Fruit fly (Drosophila melanogaster): ENCODE data around the gene ClpP.

Gene ClpP

DNA sequence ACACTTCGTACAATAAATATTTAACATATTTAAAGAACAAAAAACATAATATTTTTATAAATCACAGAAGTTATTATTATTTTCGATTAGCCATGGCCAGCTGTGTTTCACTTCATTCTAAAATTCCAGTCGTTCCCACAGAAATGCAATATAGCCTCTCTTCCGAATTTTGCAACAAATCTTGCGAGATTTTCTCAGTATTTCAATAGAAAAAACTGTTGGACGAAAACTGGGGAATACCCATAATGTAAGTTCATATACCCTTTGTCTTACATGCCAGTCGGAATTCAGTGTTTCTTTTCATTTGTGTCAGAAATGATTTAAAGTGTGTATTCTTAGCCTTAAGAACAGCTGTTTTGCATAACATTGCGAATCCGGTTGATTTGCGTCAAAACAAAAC lies at the start of gene ClpP, which contains the start of gene CtsL4:
Gene ClpP (plus strand): TSS at position 288 of the 400 bp plus-strand sequence.
Gene CtsL4 (minus strand): TSS at position 90 of the 400 bp plus-strand sequence.
- peak; percentile 72 for TF ChIP-seq tj (GFP tag; optimal IDR thresholded peaks at IDR 0.05)
- no peak for TF ChIP-seq Clk (GFP tag; optimal IDR thresholded peaks at IDR 0.05)
- TF ChIP-seq Mnt (GFP tag; optimal IDR thresholded peaks at IDR 0.05), result no peak
- TF ChIP-seq CG7045 (GFP tag; optimal IDR thresholded peaks at IDR 0.05), result no peak
- TF ChIP-seq Hr96 (GFP tag; optimal IDR thresholded peaks at IDR 0.05), result no peak
- TF ChIP-seq ovo (GFP tag; optimal IDR thresholded peaks at IDR 0.05), result no peak
- no peak for TF ChIP-seq cnc (optimal IDR thresholded peaks at IDR 0.05)
- TF ChIP-seq CG14711 (tag; optimal IDR thresholded peaks at IDR 0.05), result no peak
- peak; percentile 35 for TF ChIP-seq CG11617 (GFP tag; optimal IDR thresholded peaks at IDR 0.05)
- TF ChIP-seq pad (GFP tag; optimal IDR thresholded peaks at IDR 0.05), result no peak
- no peak for TF ChIP-seq CG5204 (GFP tag; optimal IDR thresholded peaks at IDR 0.05)
- TF ChIP-seq CG7101 (tag; optimal IDR thresholded peaks at IDR 0.05), result peak; percentile 36
- no peak for TF ChIP-seq CG33017 (tag; optimal IDR thresholded peaks at IDR 0.05)
- TF ChIP-seq CG1620 (GFP tag; optimal IDR thresholded peaks at IDR 0.05), result peak; percentile 6
- no peak for TF ChIP-seq kay (GFP tag; ENCODE audit: borderline replicate concordance)
- no peak for TF ChIP-seq Crg-1 (GFP tag; optimal IDR thresholded peaks at IDR 0.05)
- no peak for TF ChIP-seq cic (GFP tag; optimal IDR thresholded peaks at IDR 0.05)
- no peak for TF ChIP-seq toe (GFP tag; optimal IDR thresholded peaks at IDR 0.05)
- no peak for TF ChIP-seq bab1 (GFP tag; optimal IDR thresholded peaks at IDR 0.05)
- no peak for TF ChIP-seq CG12768 (GFP tag; optimal IDR thresholded peaks at IDR 0.05)

DNA sequence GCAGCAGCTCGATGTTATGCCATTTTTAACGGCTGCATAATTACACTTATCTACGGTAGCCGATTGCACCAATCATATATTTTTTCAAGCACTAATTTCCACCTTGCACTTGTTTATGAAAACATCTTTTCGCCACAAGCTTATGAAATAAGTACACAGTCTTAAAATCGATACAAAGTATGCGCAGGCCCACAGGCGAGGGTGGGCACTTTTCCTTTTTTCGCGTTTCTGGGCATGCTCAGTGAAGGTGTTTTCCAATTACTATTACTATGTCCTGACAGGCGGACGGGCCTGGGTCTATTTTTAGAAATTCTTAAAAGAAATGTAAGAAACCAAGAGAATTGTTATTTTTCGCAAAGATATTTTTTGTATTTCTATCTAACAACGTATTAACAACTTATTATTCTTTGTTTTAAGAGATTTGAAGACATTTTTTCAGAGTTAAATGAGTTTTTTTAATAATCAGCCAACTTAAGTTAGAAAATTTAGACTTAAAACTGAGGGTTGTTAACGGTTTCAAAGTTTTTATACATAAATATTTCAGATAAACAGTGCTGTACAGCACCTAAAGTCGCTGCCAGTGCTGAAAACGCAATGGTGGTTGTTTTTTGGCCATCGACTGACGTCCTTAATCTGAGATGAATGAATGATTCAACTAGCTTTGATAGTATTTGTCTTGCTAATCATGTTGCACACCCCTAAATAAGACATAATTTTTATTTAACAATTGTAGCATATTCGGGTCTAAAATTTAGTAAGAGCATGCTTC lies 45.8 kb upstream of the ClpP start, which contains the start of gene Cdk5alpha:
Gene Cdk5alpha (minus strand): TSS at position 343 of the 769 bp plus-strand sequence.
- TF ChIP-seq cnc (optimal IDR thresholded peaks at IDR 0.05), result no peak
- no peak for TF ChIP-seq pad (GFP tag; optimal IDR thresholded peaks at IDR 0.05)
- no peak for TF ChIP-seq ovo (GFP tag; optimal IDR thresholded peaks at IDR 0.05)
- no peak for TF ChIP-seq kay (GFP tag; ENCODE audit: borderline replicate concordance)
- peak; percentile 3 for TF ChIP-seq cic (GFP tag; optimal IDR thresholded peaks at IDR 0.05)
- no peak for TF ChIP-seq toe (GFP tag; optimal IDR thresholded peaks at IDR 0.05)
- TF ChIP-seq CG33017 (tag; optimal IDR thresholded peaks at IDR 0.05), result no peak

DNA sequence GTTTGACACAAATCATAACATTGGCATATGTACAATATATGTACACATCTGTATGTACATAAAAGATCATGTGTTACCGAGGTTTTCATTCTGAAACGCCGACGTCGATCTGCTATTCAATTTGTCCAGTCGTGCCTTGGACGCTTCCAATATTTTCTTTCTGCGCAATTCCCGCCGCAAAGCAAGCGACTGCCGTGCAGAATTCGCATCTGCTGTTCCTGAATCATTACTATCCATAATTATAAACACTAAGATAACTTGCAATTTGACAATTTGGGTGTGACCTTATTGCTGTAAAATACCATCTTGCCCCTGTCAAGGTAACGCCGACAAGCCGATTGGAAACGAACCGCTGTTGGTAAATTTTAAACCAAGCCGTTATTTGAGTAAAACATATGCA lies 44.8 kb upstream of the ClpP start:
- TF ChIP-seq Mnt (GFP tag; optimal IDR thresholded peaks at IDR 0.05) (peak; percentile 39), bab1 (GFP tag; optimal IDR thresholded peaks at IDR 0.05) (peak; percentile 32), tj (GFP tag; optimal IDR thresholded peaks at IDR 0.05) (no peak)

DNA sequence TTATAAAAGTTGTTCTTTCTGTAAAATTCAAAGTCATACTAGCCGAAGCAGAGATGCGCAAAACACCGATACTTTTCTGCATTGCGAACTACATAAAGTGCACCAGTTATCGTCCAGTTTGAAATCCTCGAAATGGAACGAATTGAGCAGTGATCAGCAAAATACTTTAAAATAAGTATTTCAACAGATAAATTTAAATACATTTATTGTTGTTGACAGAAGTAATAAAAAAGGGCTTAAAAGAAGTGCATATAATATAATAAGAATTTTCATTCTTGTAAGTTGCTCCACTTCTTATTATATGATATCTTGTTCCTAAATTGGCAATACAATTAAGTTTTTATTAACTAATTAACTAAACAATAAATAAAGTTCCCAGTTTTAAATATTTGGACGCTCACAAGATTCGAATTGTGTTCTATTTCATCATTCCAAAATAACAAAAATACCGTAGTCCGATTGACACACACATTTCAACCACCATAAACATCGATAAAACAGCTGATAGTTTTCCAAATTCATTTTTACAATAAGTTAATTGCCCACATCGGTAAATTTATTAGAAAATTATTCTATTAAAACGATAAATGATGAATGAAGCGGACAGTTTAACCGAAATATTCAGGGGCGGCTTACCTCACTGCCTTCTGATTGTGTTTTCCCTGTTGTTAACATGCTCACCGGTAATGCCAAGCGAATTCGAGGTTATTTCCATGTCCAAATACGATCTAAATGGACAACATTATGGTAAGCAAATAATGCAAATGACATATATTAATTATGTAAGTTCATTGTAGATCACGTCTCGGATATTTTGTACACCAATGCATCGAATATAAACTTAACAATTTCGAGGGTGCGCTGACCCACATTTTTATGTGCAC lies 42.0 kb upstream of the ClpP start, which contains the start of the genes Usp14 and CG4972:
Gene Usp14 (minus strand): TSS at position 70 of the 884 bp plus-strand sequence.
Gene CG4972 (plus strand): TSS at position 466 of the 884 bp plus-strand sequence.
- no peak for TF ChIP-seq ovo (GFP tag; optimal IDR thresholded peaks at IDR 0.05)
- no peak for TF ChIP-seq CG33017 (tag; optimal IDR thresholded peaks at IDR 0.05)
- peak; percentile 19 for TF ChIP-seq CG11617 (GFP tag; optimal IDR thresholded peaks at IDR 0.05)
- peak; percentile 5 for TF ChIP-seq tj (GFP tag; optimal IDR thresholded peaks at IDR 0.05)
- peak; percentile 37 for TF ChIP-seq CG1620 (GFP tag; optimal IDR thresholded peaks at IDR 0.05)
- peak; percentile 74 for TF ChIP-seq kay (GFP tag; ENCODE audit: borderline replicate concordance)

DNA sequence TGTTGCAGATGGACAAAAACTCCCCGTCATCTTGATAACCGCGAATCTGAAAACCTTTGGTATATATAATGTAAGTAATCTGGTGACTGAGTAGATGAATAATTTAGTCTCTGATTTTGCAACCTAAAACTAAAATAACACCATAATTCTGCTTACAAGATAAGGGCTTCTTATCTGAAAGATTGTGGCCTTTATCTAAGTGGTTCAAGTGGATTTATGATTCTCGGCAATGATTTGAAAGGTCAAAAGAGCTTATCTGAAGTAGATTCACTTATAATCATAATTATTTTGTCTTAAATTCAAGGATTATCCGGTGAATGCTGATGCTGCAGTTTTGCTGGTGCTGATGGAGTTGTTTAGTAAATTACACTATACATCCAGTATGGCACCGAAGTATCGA lies 40.7 kb upstream of the ClpP start:
- TF ChIP-seq Crg-1 (GFP tag; optimal IDR thresholded peaks at IDR 0.05) (no peak), Hr96 (GFP tag; optimal IDR thresholded peaks at IDR 0.05) (no peak), kay (GFP tag; ENCODE audit: borderline replicate concordance) (peak; percentile 88), CG33017 (tag; optimal IDR thresholded peaks at IDR 0.05) (no peak), CG14711 (tag; optimal IDR thresholded peaks at IDR 0.05) (no peak)

DNA sequence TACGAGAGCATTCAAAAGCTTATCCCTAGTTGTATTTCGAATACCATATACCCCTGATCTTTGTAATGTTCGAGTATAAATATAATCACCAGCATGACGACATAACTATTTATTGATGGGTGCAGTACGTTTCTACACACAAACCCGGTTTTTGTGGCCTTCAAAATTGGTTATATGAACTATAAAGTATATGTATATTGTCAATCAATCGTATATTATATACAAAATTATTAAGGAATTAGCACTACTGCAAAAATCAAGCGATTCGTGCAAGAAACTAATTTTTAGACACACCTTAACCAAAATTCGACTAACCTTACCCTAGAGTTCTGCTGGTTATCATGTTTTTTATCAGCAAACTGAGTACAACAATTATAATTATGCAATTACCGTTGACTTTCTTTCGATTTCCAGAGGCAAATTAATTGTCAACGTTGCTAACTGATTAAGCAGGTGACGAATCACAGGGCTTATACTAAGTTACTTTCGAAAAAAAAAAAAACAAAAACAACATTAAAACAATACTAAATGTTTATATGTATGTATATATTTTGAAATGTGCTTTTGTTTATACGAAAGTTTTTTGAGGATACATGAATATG lies 36.3 kb upstream of the ClpP start:
- peak; percentile 93 for TF ChIP-seq kay (GFP tag; ENCODE audit: borderline replicate concordance)
- TF ChIP-seq Hr96 (GFP tag; optimal IDR thresholded peaks at IDR 0.05), result no peak
- TF ChIP-seq cic (GFP tag; optimal IDR thresholded peaks at IDR 0.05), result peak; percentile 64

All from whole organism, adult.